Fruit fly (Drosophila melanogaster): ENCODE measurements around the gene Deaf1.

Gene Deaf1

dm6 chr3L:19793438-19793998, 24.5 kb upstream of the Deaf1 start, which contains the start of the genes CG42637, Gyc76C and SREBP (continued):
- TF ChIP-seq CG10431 (GFP tag; optimal IDR thresholded peaks at IDR 0.05) (peak; percentile 4), cato (GFP tag; optimal IDR thresholded peaks at IDR 0.05; ENCODE audit: borderline replicate concordance) (no peak), gsb-n (tag; optimal IDR thresholded peaks at IDR 0.05) (peak; percentile 35), CG30020 (tag; optimal IDR thresholded peaks at IDR 0.05) (peak; percentile 42), Bteb2 (GFP tag; optimal IDR thresholded peaks at IDR 0.05) (no peak), lola (GFP tag; optimal IDR thresholded peaks at IDR 0.05) (no peak), Six4 (GFP tag; optimal IDR thresholded peaks at IDR 0.05) (no peak), amos (GFP tag; IDR thresholded peaks at IDR 0.05; ENCODE audit: partially characterized antibody) (peak; percentile 62; the same call in 1 of the 2 replicates), Rfx (GFP tag; IDR thresholded peaks at IDR 0.05) (peak; percentile 47; the same call in 1 of the 2 replicates), unpg (GFP tag; optimal IDR thresholded peaks at IDR 0.05) (no peak), CG4820 (GFP tag; optimal IDR thresholded peaks at IDR 0.05) (no peak), Lhr (GFP tag; optimal IDR thresholded peaks at IDR 0.05) (peak; percentile 93), caup (GFP tag; optimal IDR thresholded peaks at IDR 0.05; ENCODE audit: severe bottlenecking) (peak; percentile 47), pzg (GFP tag; optimal IDR thresholded peaks at IDR 0.05) (peak; percentile 93), CG17186 (GFP tag; optimal IDR thresholded peaks at IDR 0.05) (peak; percentile 56), CG8944 (GFP tag; optimal IDR thresholded peaks at IDR 0.05) (no peak), ap (GFP tag; IDR thresholded peaks at IDR 0.05) (no peak), chinmo (GFP tag; IDR thresholded peaks at IDR 0.05; ENCODE audit: partially characterized antibody) (peak; percentile 59; the same call in 2 of the 4 replicates), tin (GFP tag; optimal IDR thresholded peaks at IDR 0.05) (no peak), Dbx (GFP tag; IDR thresholded peaks at IDR 0.05) (peak; percentile 29; the same call in 1 of the 3 replicates), sc (optimal IDR thresholded peaks at IDR 0.05) (no peak), sc (GFP tag; optimal IDR thresholded peaks at IDR 0.05) (no peak), CG34376 (GFP tag; optimal IDR thresholded peaks at IDR 0.05) (peak; percentile 19), Hr78 (GFP tag; optimal IDR thresholded peaks at IDR 0.05) (no peak), pb (GFP tag; optimal IDR thresholded peaks at IDR 0.05) (peak; percentile 13), sug (tag; optimal IDR thresholded peaks at IDR 0.05) (peak; percentile 34), CG15073 (GFP tag; optimal IDR thresholded peaks at IDR 0.05) (no peak), ash1 (GFP tag; optimal IDR thresholded peaks at IDR 0.05) (peak; percentile 71), Hsf (GFP tag; optimal IDR thresholded peaks at IDR 0.05) (peak; percentile 28), rib (GFP tag; IDR thresholded peaks at IDR 0.05) (no peak), CG9797 (GFP tag; optimal IDR thresholded peaks at IDR 0.05) (peak; percentile 96), ATbp (GFP tag; optimal IDR thresholded peaks at IDR 0.05) (no peak), C15 (GFP tag; IDR thresholded peaks at IDR 0.05) (no peak), CG2116 (GFP tag; optimal IDR thresholded peaks at IDR 0.05) (peak; percentile 69), zen (tag; optimal IDR thresholded peaks at IDR 0.05) (peak; percentile 67), CG7745 (tag; optimal IDR thresholded peaks at IDR 0.05) (no peak), CG3163 (GFP tag; optimal IDR thresholded peaks at IDR 0.05) (peak; percentile 100), Dek (tag; optimal IDR thresholded peaks at IDR 0.05) (peak; percentile 30), Hmr (GFP tag; optimal IDR thresholded peaks at IDR 0.05) (peak; percentile 69), Opbp (GFP tag; IDR thresholded peaks at IDR 0.05; ENCODE audit: partially characterized antibody) (peak; percentile 69), p53 (GFP tag; optimal IDR thresholded peaks at IDR 0.05) (peak; percentile 2), cad (GFP tag; optimal IDR thresholded peaks at IDR 0.05) (no peak), CG13287 (GFP tag; IDR thresholded peaks at IDR 0.05; ENCODE audit: partially characterized antibody) (peak; percentile 48), Aef1 (GFP tag; IDR thresholded peaks at IDR 0.05) (no peak), MBD-R2 (GFP tag; IDR thresholded peaks at IDR 0.05) (peak; percentile 44), CG7839 (tag; optimal IDR thresholded peaks at IDR 0.05) (no peak), Kr (GFP tag; optimal IDR thresholded peaks at IDR 0.05) (no peak), slou (GFP tag; optimal IDR thresholded peaks at IDR 0.05) (no peak), CG15011 (GFP tag; optimal IDR thresholded peaks at IDR 0.05) (peak; percentile 45)

Measured in whole organism, embryonic.